Fruit fly (Drosophila melanogaster): Measurements from ENCODE around the gene srw.
A peak's percentile ranks its signal among the peaks of the same experiment; 100 is the strongest.

srw gene

DNA sequence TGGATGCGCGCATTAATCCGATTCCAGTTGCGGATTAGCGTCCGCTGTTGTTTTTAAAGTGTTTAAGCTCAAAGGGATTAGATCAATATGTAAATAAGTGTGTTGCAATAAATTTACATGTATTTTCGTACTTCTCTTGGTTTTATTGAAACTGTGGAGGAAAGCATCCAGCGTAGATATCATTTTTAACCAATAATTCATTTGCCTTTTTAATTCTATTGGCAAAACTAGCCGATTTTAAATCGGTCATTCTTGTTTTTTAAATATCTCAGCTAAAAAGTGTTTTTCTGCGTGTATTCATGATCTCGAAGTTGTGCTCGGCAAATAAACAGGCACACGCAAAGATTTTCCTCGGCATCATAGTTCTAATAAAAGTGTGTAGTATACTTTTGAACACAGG, 10.0 kb upstream of the srw start:
- no peak for TF ChIP-seq ey (GFP tag; optimal IDR thresholded peaks at IDR 0.05)

DNA sequence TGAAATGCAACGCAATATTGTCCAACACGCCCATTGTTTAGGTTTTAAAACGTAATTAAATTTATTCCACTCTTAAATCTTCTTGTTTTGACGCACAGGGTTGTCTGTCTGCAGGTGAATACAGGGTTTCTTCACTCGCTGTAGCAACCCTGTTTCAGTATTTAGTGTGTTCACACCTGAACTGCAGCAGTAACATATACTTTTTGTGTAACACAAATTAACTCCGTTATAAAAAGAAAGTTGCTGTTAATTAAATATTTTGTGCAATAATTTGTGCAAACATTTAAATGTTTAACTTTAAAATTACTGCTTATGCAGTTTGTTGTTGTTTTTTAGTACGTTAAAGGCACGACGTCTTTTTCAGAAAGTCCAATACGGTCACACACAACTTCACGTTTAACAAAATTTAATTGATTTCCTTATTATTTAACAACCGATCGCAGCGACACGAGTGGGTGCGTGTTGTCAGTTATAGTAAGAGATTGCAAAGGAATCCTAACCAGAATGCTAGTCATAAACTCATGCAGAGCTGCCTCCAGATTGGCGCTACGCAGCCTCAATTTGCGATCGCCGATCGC, 8.9 kb upstream of the srw start, which contains the start of the genes CG15012 and Fdx2:
Gene CG15012, minus strand, starts transcription at position 127 of the 578 bp plus-strand sequence.
Gene Fdx2, plus strand, starts transcription at position 363 of the 578 bp plus-strand sequence.
- TF ChIP-seq ey (GFP tag; optimal IDR thresholded peaks at IDR 0.05) (peak; percentile 8), Jra (GFP tag; optimal IDR thresholded peaks at IDR 0.05) (peak; percentile 32), Myc (optimal IDR thresholded peaks at IDR 0.05) (peak; percentile 33), fru (GFP tag; optimal IDR thresholded peaks at IDR 0.05) (peak; percentile 46), Sp1 (GFP tag; optimal IDR thresholded peaks at IDR 0.05) (peak; percentile 30), rgr (GFP tag; optimal IDR thresholded peaks at IDR 0.05) (peak; percentile 43), woc (GFP tag; optimal IDR thresholded peaks at IDR 0.05) (peak; percentile 71), h (GFP tag; optimal IDR thresholded peaks at IDR 0.05) (no peak), CrebA (GFP tag; optimal IDR thresholded peaks at IDR 0.05; ENCODE audit: borderline replicate concordance) (no peak), jim (GFP tag; optimal IDR thresholded peaks at IDR 0.05) (no peak)

DNA sequence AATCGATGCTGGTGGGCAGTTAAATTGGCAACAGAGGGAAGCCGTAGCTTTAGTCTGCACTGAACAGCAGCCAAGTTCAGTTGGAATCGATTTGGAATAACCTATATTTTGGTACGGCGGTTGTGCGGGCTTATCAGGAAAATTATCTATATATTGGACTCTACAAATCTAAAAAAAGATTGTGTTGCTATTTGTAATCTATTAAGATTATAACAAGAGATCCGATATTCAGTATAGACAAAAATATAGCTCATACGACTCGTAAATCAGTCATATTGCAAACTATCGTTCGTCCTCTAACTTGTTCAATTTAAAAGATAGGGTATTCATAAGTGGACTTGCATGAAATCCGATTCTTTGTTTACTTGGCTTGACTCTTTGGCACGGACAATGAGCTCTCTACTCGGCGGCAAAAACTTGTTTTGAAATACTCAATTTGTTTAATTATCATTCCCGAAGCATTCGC, 5.3 kb upstream of the srw start, which contains the start of gene Hexo1:
Gene Hexo1, plus strand, starts transcription at position 51 of the 466 bp plus-strand sequence.
- TF ChIP-seq OdsH (GFP tag; optimal IDR thresholded peaks at IDR 0.05) (peak; percentile 69), psq (GFP tag; optimal IDR thresholded peaks at IDR 0.05) (peak; percentile 56), dsf (GFP tag; optimal IDR thresholded peaks at IDR 0.05; ENCODE audit: borderline replicate concordance) (no peak), h (GFP tag; optimal IDR thresholded peaks at IDR 0.05) (peak; percentile 73), Dif (GFP tag; optimal IDR thresholded peaks at IDR 0.05; ENCODE audit: partially characterized antibody) (no peak), Jra (GFP tag; optimal IDR thresholded peaks at IDR 0.05) (peak; percentile 37), Sp1 (GFP tag; optimal IDR thresholded peaks at IDR 0.05) (peak; percentile 59), woc (GFP tag; optimal IDR thresholded peaks at IDR 0.05) (peak; percentile 92), sv (GFP tag; optimal IDR thresholded peaks at IDR 0.05) (peak; percentile 17), fru (GFP tag; optimal IDR thresholded peaks at IDR 0.05) (peak; percentile 75), brk (GFP tag; optimal IDR thresholded peaks at IDR 0.05) (no peak), br (GFP tag; optimal IDR thresholded peaks at IDR 0.05) (peak; percentile 76), ey (GFP tag; optimal IDR thresholded peaks at IDR 0.05) (peak; percentile 65), CG32264 (GFP tag; optimal IDR thresholded peaks at IDR 0.05) (no peak), Rel (GFP tag; optimal IDR thresholded peaks at IDR 0.05) (no peak), Rel (tag; optimal IDR thresholded peaks at IDR 0.05) (peak; percentile 18), Myc (optimal IDR thresholded peaks at IDR 0.05) (no peak), rgr (GFP tag; optimal IDR thresholded peaks at IDR 0.05) (peak; percentile 63), Abd-B (GFP tag; optimal IDR thresholded peaks at IDR 0.05) (no peak), HLH106 (tag; optimal IDR thresholded peaks at IDR 0.05) (peak; percentile 60), foxo (GFP tag; optimal IDR thresholded peaks at IDR 0.05) (peak; percentile 26 to 66)

DNA sequence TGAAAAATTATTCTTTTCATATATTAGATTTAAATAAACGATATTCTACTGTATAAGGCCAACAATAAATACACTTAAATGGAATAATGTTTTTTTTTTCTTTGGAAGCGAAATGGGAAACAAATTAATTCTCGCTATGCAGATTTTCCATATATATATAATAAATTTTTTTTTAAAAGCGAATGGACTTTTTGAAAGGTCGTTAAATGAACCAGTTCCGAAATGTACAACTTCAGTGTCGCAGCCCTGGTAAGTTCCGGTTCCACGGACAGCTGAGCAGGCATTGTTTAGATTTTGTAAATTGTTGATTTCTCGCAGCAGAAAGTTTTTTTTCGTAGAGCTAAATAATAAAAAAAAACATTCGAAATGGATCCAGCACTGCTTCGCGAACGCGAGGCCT, 3.5 kb upstream of the srw start, which contains the start of gene TfIIEbeta:
Gene TfIIEbeta, plus strand, starts transcription at position 255 of the 400 bp plus-strand sequence.
- TF ChIP-seq fru (GFP tag; optimal IDR thresholded peaks at IDR 0.05) = no peak
- peak; percentile 16 for TF ChIP-seq HLH106 (tag; optimal IDR thresholded peaks at IDR 0.05)
- peak; percentile 52 for TF ChIP-seq rgr (GFP tag; optimal IDR thresholded peaks at IDR 0.05)
- no peak for TF ChIP-seq sage (GFP tag; optimal IDR thresholded peaks at IDR 0.05)
- TF ChIP-seq N (GFP tag; optimal IDR thresholded peaks at IDR 0.05) = no peak
- no peak for TF ChIP-seq psq (GFP tag; optimal IDR thresholded peaks at IDR 0.05)
- peak; percentile 12 for TF ChIP-seq h (GFP tag; optimal IDR thresholded peaks at IDR 0.05)
- no peak for TF ChIP-seq sv (GFP tag; optimal IDR thresholded peaks at IDR 0.05)
- no peak for TF ChIP-seq Dfd (GFP tag; optimal IDR thresholded peaks at IDR 0.05)
- no peak for TF ChIP-seq dmrt93B (GFP tag; optimal IDR thresholded peaks at IDR 0.05)
- TF ChIP-seq CG32264 (GFP tag; optimal IDR thresholded peaks at IDR 0.05) = no peak
- no peak for TF ChIP-seq ey (GFP tag; optimal IDR thresholded peaks at IDR 0.05)
- no peak for TF ChIP-seq lola (GFP tag; optimal IDR thresholded peaks at IDR 0.05)
- TF ChIP-seq Hnf4 (GFP tag; optimal IDR thresholded peaks at IDR 0.05) = no peak
- TF ChIP-seq Hr78 (GFP tag; optimal IDR thresholded peaks at IDR 0.05) = no peak
- peak; percentile 5 for TF ChIP-seq OdsH (GFP tag; optimal IDR thresholded peaks at IDR 0.05)
- peak; percentile 35 for TF ChIP-seq woc (GFP tag; optimal IDR thresholded peaks at IDR 0.05)

DNA sequence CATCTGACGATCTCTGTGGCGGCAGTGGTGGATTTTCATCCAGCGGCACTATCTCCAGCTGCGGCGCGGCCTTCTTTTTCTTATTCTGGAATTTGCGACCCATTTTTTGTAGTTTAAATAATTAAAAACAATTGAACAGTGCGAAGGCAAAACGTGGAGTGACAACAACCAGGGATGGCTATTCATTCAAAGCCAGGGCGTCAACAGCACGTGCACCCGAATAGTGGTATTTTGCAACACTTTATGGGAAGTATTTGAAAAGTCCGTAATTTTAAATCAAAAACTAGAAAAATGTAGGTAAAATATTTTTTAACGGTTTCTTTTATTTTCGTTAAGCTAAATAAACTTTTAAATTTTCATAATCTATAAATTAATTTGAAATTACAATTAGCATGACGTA, 651 bp downstream of the srw start, which contains the start of gene CG11583:
Gene CG11583, minus strand, starts transcription at position 191 of the 400 bp plus-strand sequence.
- TF ChIP-seq Abd-B (GFP tag; optimal IDR thresholded peaks at IDR 0.05) = no peak
- TF ChIP-seq sv (GFP tag; optimal IDR thresholded peaks at IDR 0.05) = peak; percentile 9
- TF ChIP-seq ey (GFP tag; optimal IDR thresholded peaks at IDR 0.05) = peak; percentile 41
- TF ChIP-seq Hr83 (GFP tag; optimal IDR thresholded peaks at IDR 0.05; ENCODE audit: poor library complexity, severe bottlenecking) = peak; percentile 70
- TF ChIP-seq Dfd (GFP tag; optimal IDR thresholded peaks at IDR 0.05) = no peak
- TF ChIP-seq Hnf4 (GFP tag; optimal IDR thresholded peaks at IDR 0.05) = no peak
- TF ChIP-seq psq (GFP tag; optimal IDR thresholded peaks at IDR 0.05) = peak; percentile 22
- no peak for TF ChIP-seq fru (GFP tag; optimal IDR thresholded peaks at IDR 0.05)
- peak; percentile 32 for TF ChIP-seq OdsH (GFP tag; optimal IDR thresholded peaks at IDR 0.05)
- TF ChIP-seq jim (GFP tag; optimal IDR thresholded peaks at IDR 0.05) = no peak
- TF ChIP-seq Myc (optimal IDR thresholded peaks at IDR 0.05) = peak; percentile 57

All from whole organism, wandering third instar larva.